Worm (Caenorhabditis elegans) whole organism, L3 larva: ENCODE data around the gene dot-1.2.

Experiments used
- fkh-2 ChIP-seq: fragments of 150-350 bp; optimal IDR thresholded peaks from 2 replicates; lab custom pipeline; 2014; ENCODE audit warnings: missing biosample characterization, missing genetic modification reagents, missing genetic modification characterization
- ztf-4 ChIP-seq: fragments of 150-350 bp; optimal IDR thresholded peaks from 2 replicates; lab custom pipeline; 2014; ENCODE audit warnings: missing biosample characterization, missing genetic modification characterization

ce11 chrX:11869260-11869659 is at the start of gene dot-1.2:
- TF ChIP-seq fkh-2 (no peak), ztf-4 (tag; lab: Kevin White, UChicago) (no peak)
